Fruit fly (Drosophila melanogaster) whole organism, embryonic: ENCODE results near the gene CG34001.

ENCODE experiments used
- Ada2b ChIP-seq: fragments of 200-800 bp; sonication (Bioruptor generic); IDR thresholded peaks from 2 replicates; pipeline ENCODE4 v1.3.6; 2022; ENCODE audit warnings: missing biosample characterization, missing genetic modification characterization
- Asciz ChIP-seq: fragments of 200-800 bp; sonication (Bioruptor generic); optimal IDR thresholded peaks from 2 replicates; lab custom pipeline; 2017; ENCODE audit warnings: missing biosample characterization, mild to moderate bottlenecking, missing genetic modification characterization, missing genetic modification reagents
- C15 ChIP-seq: fragments of 200-800 bp; sonication (Bioruptor generic); IDR thresholded peaks from 3 replicates; pipeline ENCODE4 v1.3.6; 2022; ENCODE audit warnings: missing biosample characterization, missing genetic modification characterization
- CG10959 ChIP-seq: fragments of 200-800 bp; sonication (Bioruptor generic); IDR thresholded peaks from 2 replicates; pipeline ENCODE4 v1.3.6; 2022; ENCODE audit warnings: missing biosample characterization, missing genetic modification characterization
- CG13424 ChIP-seq: fragments of 200-800 bp; sonication (Bioruptor generic); optimal IDR thresholded peaks from 2 replicates; lab custom pipeline; 2019; ENCODE audit warnings: missing biosample characterization, mild to moderate bottlenecking, missing genetic modification characterization, moderate library complexity
- CG13894 ChIP-seq: fragments of 200-800 bp; sonication (Bioruptor generic); optimal IDR thresholded peaks from 3 replicates; lab custom pipeline; 2018; ENCODE audit warnings: missing biosample characterization, mild to moderate bottlenecking, missing genetic modification characterization, moderate library complexity
- CG15696 ChIP-seq: fragments of 200-800 bp; sonication (Bioruptor generic); optimal IDR thresholded peaks from 2 replicates; lab custom pipeline; 2019; ENCODE audit warnings: missing biosample characterization, mild to moderate bottlenecking, missing genetic modification characterization, moderate library complexity
- CG16779 ChIP-seq: fragments of 200-800 bp; sonication (Bioruptor generic); IDR thresholded peaks from 2 replicates; pipeline ENCODE4 v1.3.6; 2022; ENCODE audit warnings: missing biosample characterization, missing genetic modification characterization
- CG16813 ChIP-seq: fragments of 200-800 bp; sonication (Bioruptor generic); IDR thresholded peaks from 3 replicates; pipeline ENCODE4 v1.3.6; 2022; ENCODE audit warnings: missing biosample characterization, missing genetic modification characterization; ENCODE audit not compliant: partially characterized antibody
- CG18011 ChIP-seq: fragments of 200-800 bp; sonication (Bioruptor generic); optimal IDR thresholded peaks from 2 replicates; lab custom pipeline; 2017; ENCODE audit warnings: missing biosample characterization, missing genetic modification characterization, mild to moderate bottlenecking, moderate library complexity, missing genotype
- CG18476 ChIP-seq: fragments of 200-800 bp; sonication (Bioruptor generic); optimal IDR thresholded peaks from 2 replicates; lab custom pipeline; 2016; ENCODE audit warnings: missing biosample characterization, mild to moderate bottlenecking, missing genetic modification characterization
- CG2875 ChIP-seq: fragments of 200-800 bp; sonication (Bioruptor generic); optimal IDR thresholded peaks from 2 replicates; lab custom pipeline; 2017; ENCODE audit warnings: missing biosample characterization, mild to moderate bottlenecking, missing genetic modification characterization, missing genetic modification reagents
- CG3281 ChIP-seq: fragments of 200-800 bp; sonication (Bioruptor generic); optimal IDR thresholded peaks from 3 replicates; lab custom pipeline; 2017; ENCODE audit warnings: missing biosample characterization, mild to moderate bottlenecking, missing genetic modification characterization
- CG3838 ChIP-seq: fragments of 200-800 bp; sonication (Bioruptor generic); optimal IDR thresholded peaks from 3 replicates; lab custom pipeline; 2016; ENCODE audit warnings: missing biosample characterization, missing genetic modification characterization
- CG4854 ChIP-seq: fragments of 200-800 bp; sonication (Bioruptor generic); optimal IDR thresholded peaks from 2 replicates; lab custom pipeline; 2016; ENCODE audit warnings: missing biosample characterization, missing genetic modification characterization, inconsistent platforms
- CG6791 ChIP-seq: fragments of 200-800 bp; sonication (Bioruptor generic); IDR thresholded peaks from 3 replicates; pipeline ENCODE4 v1.3.6; 2022; ENCODE audit warnings: missing biosample characterization, missing genetic modification characterization; ENCODE audit not compliant: partially characterized antibody
- CG6854 ChIP-seq: fragments of 200-800 bp; sonication (Bioruptor generic); optimal IDR thresholded peaks from 3 replicates; lab custom pipeline; 2017; ENCODE audit warnings: missing biosample characterization, mild to moderate bottlenecking, missing genetic modification characterization
- Chrac-16 ChIP-seq: fragments of 200-800 bp; sonication (Bioruptor generic); optimal IDR thresholded peaks from 3 replicates; lab custom pipeline; 2016; ENCODE audit warnings: missing biosample characterization, missing genetic modification characterization
- CrebB ChIP-seq: fragments of 200-800 bp; sonication (Bioruptor generic); optimal IDR thresholded peaks from 3 replicates; lab custom pipeline; 2018; ENCODE audit warnings: missing biosample characterization, mild to moderate bottlenecking, missing genetic modification characterization
- D19A ChIP-seq: fragments of 200-800 bp; optimal IDR thresholded peaks from 3 replicates; lab custom pipeline; 2019; ENCODE audit warnings: missing biosample characterization, mild to moderate bottlenecking, missing genetic modification characterization, moderate library complexity
- Dbx ChIP-seq: fragments of 200-800 bp; sonication (Bioruptor generic); IDR thresholded peaks from 3 replicates; pipeline ENCODE4 v1.3.6; 2022; ENCODE audit warnings: missing biosample characterization, missing genetic modification characterization
- Dip3 ChIP-seq: fragments of 200-800 bp; sonication (Bioruptor generic); optimal IDR thresholded peaks from 3 replicates; lab custom pipeline; 2016; ENCODE audit warnings: missing biosample characterization, missing genetic modification characterization
- Doc2 ChIP-seq: fragments of 200-800 bp; sonication (Bioruptor generic); IDR thresholded peaks from 2 replicates; pipeline ENCODE4 v1.3.6; 2022; ENCODE audit warnings: missing biosample characterization, missing genetic modification characterization
- Drgx ChIP-seq: fragments of 200-800 bp; sonication (Bioruptor generic); IDR thresholded peaks from 2 replicates; pipeline ENCODE4 v1.3.6; 2022; ENCODE audit warnings: missing biosample characterization, missing genetic modification characterization
- ERR ChIP-seq: fragments of 200-800 bp; sonication (Bioruptor generic); optimal IDR thresholded peaks from 2 replicates; lab custom pipeline; 2016; ENCODE audit warnings: missing biosample characterization, missing genetic modification characterization
- Ets65A ChIP-seq: fragments of 200-800 bp; sonication (Bioruptor generic); peaks from one replicate; lab custom pipeline; 2016; ENCODE audit warnings: missing biosample characterization, missing genetic modification characterization
- Gug ChIP-seq: fragments of 200-800 bp; sonication (Bioruptor generic); IDR thresholded peaks from 4 replicates; pipeline ENCODE4 v1.3.6; 2022; ENCODE audit warnings: missing biosample characterization, missing genetic modification characterization
- HLH3B ChIP-seq: fragments of 200-800 bp; sonication (Bioruptor generic); IDR thresholded peaks from 2 replicates; pipeline ENCODE4 v1.3.6; 2022; ENCODE audit warnings: missing biosample characterization, missing genetic modification characterization
- HLHmδ ChIP-seq: fragments of 200-800 bp; sonication (Bioruptor generic); optimal IDR thresholded peaks from 2 replicates; lab custom pipeline; 2018; ENCODE audit warnings: missing biosample characterization, mild to moderate bottlenecking, missing genetic modification characterization, moderate library complexity
- Lpt ChIP-seq: fragments of >200 bp; optimal IDR thresholded peaks from 2 replicates; lab custom pipeline; 2018; ENCODE audit warnings: missing biosample characterization, missing genetic modification characterization
- Max ChIP-seq: fragments of 200-800 bp; sonication (Bioruptor generic); optimal IDR thresholded peaks from 2 replicates; lab custom pipeline; 2016; ENCODE audit warnings: missing biosample characterization, mild to moderate bottlenecking, missing genetic modification characterization
- NK7.1 ChIP-seq: fragments of 200-800 bp; sonication (Bioruptor generic); optimal IDR thresholded peaks from 3 replicates; lab custom pipeline; 2016; ENCODE audit warnings: missing biosample characterization, missing genetic modification characterization
- Oli ChIP-seq: fragments of 200-800 bp; sonication (Bioruptor generic); optimal IDR thresholded peaks from 2 replicates; lab custom pipeline; 2018; ENCODE audit warnings: missing biosample characterization, mild to moderate bottlenecking, missing genetic modification characterization, moderate library complexity
- Rfx ChIP-seq: fragments of 200-800 bp; sonication (Bioruptor generic); IDR thresholded peaks from 2 replicates; pipeline ENCODE4 v1.3.6; 2022; ENCODE audit warnings: missing biosample characterization, missing genetic modification characterization
- Scr ChIP-seq: fragments of 200-800 bp; sonication (Bioruptor generic); IDR thresholded peaks from 2 replicates; pipeline ENCODE4 v1.3.6; 2022; ENCODE audit warnings: missing biosample characterization, missing genetic modification characterization; ENCODE audit not compliant: partially characterized antibody
- Taf1 ChIP-seq: fragments of 200-800 bp; sonication (Bioruptor generic); IDR thresholded peaks from 2 replicates; pipeline ENCODE4 v1.3.6; 2022; ENCODE audit warnings: missing biosample characterization, missing genetic modification characterization
- bab2 ChIP-seq: fragments of 200-800 bp; sonication (Bioruptor generic); optimal IDR thresholded peaks from 2 replicates; lab custom pipeline; 2016; ENCODE audit warnings: missing biosample characterization, missing genetic modification characterization
- bsh ChIP-seq, 2 experiments: fragments of 200-800 bp; sonication (Bioruptor generic); optimal IDR thresholded peaks; 2 replicates each; lab custom pipeline; 2017 to 2018; ENCODE audit warnings: mild to moderate bottlenecking in 2 of 2, missing biosample characterization in 2 of 2, missing genetic modification characterization in 2 of 2, moderate library complexity in 1 of 2
- btn ChIP-seq: fragments of 200-800 bp; sonication (Bioruptor generic); optimal IDR thresholded peaks from 2 replicates; lab custom pipeline; 2016; ENCODE audit warnings: missing biosample characterization, missing genetic modification characterization
- dati ChIP-seq: fragments of 200-800 bp; sonication (Bioruptor generic); IDR thresholded peaks from 2 replicates; pipeline ENCODE4 v1.3.6; 2022; ENCODE audit warnings: missing biosample characterization, missing genetic modification characterization
- eve ChIP-seq, 2 experiments: fragments of >200 bp; optimal IDR thresholded peaks; 2 replicates each; lab custom pipeline; 2017; ENCODE audit warnings: missing biosample characterization in 2 of 2, missing genetic modification characterization in 2 of 2
- ewg ChIP-seq: fragments of 200-800 bp; sonication (Bioruptor generic); optimal IDR thresholded peaks from 3 replicates; lab custom pipeline; 2017; ENCODE audit warnings: mild to moderate bottlenecking, missing biosample characterization, missing genetic modification reagents, missing genetic modification characterization
- gce ChIP-seq: fragments of 200-800 bp; sonication (Bioruptor generic); IDR thresholded peaks from 3 replicates; pipeline ENCODE4 v1.3.6; 2022; ENCODE audit warnings: missing biosample characterization, missing genetic modification characterization
- knrl ChIP-seq: fragments of 200-800 bp; sonication (Bioruptor generic); IDR thresholded peaks from 3 replicates; pipeline ENCODE4 v1.3.6; 2022; ENCODE audit warnings: missing biosample characterization, missing genetic modification characterization; ENCODE audit not compliant: partially characterized antibody
- nom ChIP-seq: fragments of 200-800 bp; sonication (Bioruptor generic); optimal IDR thresholded peaks from 2 replicates; lab custom pipeline; 2017; ENCODE audit warnings: missing biosample characterization, missing genetic modification characterization, mild to moderate bottlenecking, moderate library complexity, missing genetic modification reagents
- peb ChIP-seq: fragments of 200-800 bp; sonication (Bioruptor generic); IDR thresholded peaks from 2 replicates; pipeline ENCODE4 v1.3.6; 2022; ENCODE audit warnings: missing biosample characterization, missing genetic modification characterization
- psq ChIP-seq: fragments of 200-800 bp; sonication (Bioruptor generic); optimal IDR thresholded peaks from 2 replicates; lab custom pipeline; 2017; ENCODE audit warnings: missing biosample characterization, missing genetic modification characterization
- shn ChIP-seq: fragments of 200-800 bp; sonication (Bioruptor generic); optimal IDR thresholded peaks from 3 replicates; lab custom pipeline; 2016; ENCODE audit warnings: missing biosample characterization, missing genetic modification characterization
- tll ChIP-seq, 2 experiments: fragments of 200-800 bp in 1 of 2; fragments of >200 bp in 1 of 2; sonication (Bioruptor generic) in 1 of 2; optimal IDR thresholded peaks; 2 replicates each; lab custom pipeline; 2017 to 2019; ENCODE audit warnings: missing biosample characterization in 2 of 2, missing genetic modification characterization in 2 of 2, mild to moderate bottlenecking in 1 of 2, moderate library complexity in 1 of 2

Gene CG34001

DNA sequence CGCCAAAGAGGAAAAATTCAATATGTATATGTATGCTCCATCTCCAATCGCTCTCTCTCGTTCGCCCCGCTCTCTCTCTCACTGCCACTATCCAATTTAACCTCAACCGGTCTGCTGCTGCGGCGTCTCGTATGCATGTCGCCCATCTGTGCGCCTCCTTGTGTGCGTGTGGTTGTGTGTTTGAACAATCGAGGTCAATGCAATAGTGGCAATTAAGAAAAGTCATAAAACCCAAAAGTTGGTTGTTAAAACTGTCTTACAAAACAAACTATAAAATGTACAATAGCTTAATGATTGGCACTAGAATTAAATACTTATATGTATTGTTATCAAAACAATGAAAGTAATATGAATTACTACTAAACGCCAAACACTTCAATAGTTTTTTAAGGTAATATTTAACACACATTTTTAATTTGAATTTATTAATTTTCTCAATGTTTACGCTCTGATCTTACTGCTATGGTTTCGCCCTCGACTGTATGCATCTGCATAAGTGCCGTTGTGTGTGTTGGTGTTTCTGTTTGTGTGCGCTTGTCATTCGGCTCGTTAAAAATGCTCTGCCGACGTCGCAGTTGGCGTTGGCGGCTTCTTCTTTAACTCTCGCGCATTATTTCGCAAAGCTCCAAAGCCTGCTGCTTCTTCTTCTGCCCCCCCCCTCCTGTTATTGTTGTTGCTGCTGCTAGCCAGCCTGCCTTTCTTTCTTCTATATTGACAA lies 34.7 kb downstream of the CG34001 start (continued):
- peak; percentile 84 for TF ChIP-seq Ada2b (GFP tag; lab: Robert Waterston, UW)
- peak; percentile 53 for TF ChIP-seq shn (GFP tag; lab: Kevin White, UChicago)
- 0 out of 2 replicates have a peak, but pooled peaks have one; percentile 57 for TF ChIP-seq CG16779 (GFP tag; lab: Robert Waterston, UW)
- TF ChIP-seq Scr (GFP tag; lab: Robert Waterston, UW): no peak; the same call in 1 of the 2 replicates
- TF ChIP-seq ewg (GFP tag; lab: Kevin White, UChicago): peak; percentile 91
- no peak for TF ChIP-seq HLHmδ (GFP tag; lab: Kevin White, UChicago)
- peak; percentile 94 for TF ChIP-seq Chrac-16 (GFP tag; lab: Kevin White, UChicago)
- TF ChIP-seq Gug: peak; percentile 79
- TF ChIP-seq bsh (GFP tag; optimal IDR thresholded peaks at IDR 0.05; lab: Kevin White, UChicago): peak; percentile 96 to 97
- peak; percentile 90 for TF ChIP-seq Dbx (GFP tag; lab: Robert Waterston, UW)
- TF ChIP-seq Drgx (GFP tag; lab: Robert Waterston, UW): peak; percentile 97
- peak; percentile 80 for TF ChIP-seq CG18011 (GFP tag; lab: Kevin White, UChicago)
- TF ChIP-seq HLH3B (GFP tag; lab: Robert Waterston, UW): peak; percentile 92
- peak; percentile 96 for TF ChIP-seq nom (GFP tag; lab: Kevin White, UChicago)
- TF ChIP-seq D19A: peak; percentile 96
- TF ChIP-seq Taf1 (GFP tag; lab: Robert Waterston, UW): peak; percentile 85
- TF ChIP-seq psq (GFP tag; lab: Kevin White, UChicago): peak; percentile 68
- TF ChIP-seq btn (GFP tag; lab: Kevin White, UChicago): peak; percentile 84
- peak; percentile 79 to 100 for TF ChIP-seq eve (GFP tag; optimal IDR thresholded peaks at IDR 0.05; lab: Kevin White, UChicago)
- TF ChIP-seq Oli (tag; lab: Kevin White, UChicago): peak; percentile 98
- TF ChIP-seq Max (GFP tag; lab: Kevin White, UChicago): peak; percentile 97
- TF ChIP-seq CG18476 (GFP tag; lab: Kevin White, UChicago): peak; percentile 95
- TF ChIP-seq dati (GFP tag; lab: Robert Waterston, UW): peak; percentile 81
- peak; percentile 99 for TF ChIP-seq CG13424 (tag; lab: Kevin White, UChicago)
- no peak for TF ChIP-seq knrl (GFP tag; lab: Robert Waterston, UW)
- TF ChIP-seq ERR (GFP tag; lab: Kevin White, UChicago): peak; percentile 50
- peak; percentile 76 for TF ChIP-seq CG3838 (GFP tag; lab: Kevin White, UChicago)
- TF ChIP-seq tll (GFP tag; optimal IDR thresholded peaks at IDR 0.05; lab: Kevin White, UChicago): peak in 1 of 2 experiments; percentile 91
- peak; percentile 89 for TF ChIP-seq bab2
- peak; percentile 98 for TF ChIP-seq CG15696 (tag; lab: Kevin White, UChicago)
- TF ChIP-seq CG13894 (tag; lab: Kevin White, UChicago): peak; percentile 86
- TF ChIP-seq CG10959: peak; percentile 77
- TF ChIP-seq CrebB (tag; lab: Kevin White, UChicago): peak; percentile 96
- TF ChIP-seq CG16813 (GFP tag; lab: Robert Waterston, UW): no peak
- TF ChIP-seq NK7.1 (GFP tag; lab: Kevin White, UChicago): peak; percentile 67
- TF ChIP-seq CG4854 (GFP tag; lab: Kevin White, UChicago): peak; percentile 88
- peak; percentile 98 for TF ChIP-seq CG2875
- TF ChIP-seq Lpt: no peak
- no peak for TF ChIP-seq CG6791 (GFP tag; lab: Robert Waterston, UW)
- peak; percentile 95 for TF ChIP-seq Ets65A (GFP tag; lab: Kevin White, UChicago)
- peak; percentile 89 for TF ChIP-seq gce (GFP tag; lab: Robert Waterston, UW)
- no peak; the same call in 1 of the 2 replicates for TF ChIP-seq Doc2
- peak; percentile 98 for TF ChIP-seq Asciz
- TF ChIP-seq peb: peak; percentile 89
- peak; percentile 89 for TF ChIP-seq Rfx (GFP tag; lab: Robert Waterston, UW)
- TF ChIP-seq CG3281: peak; percentile 97
- TF ChIP-seq C15 (GFP tag; lab: Robert Waterston, UW): peak; percentile 79; the same call in 2 of the 3 replicates
- peak; percentile 97 for TF ChIP-seq CG6854 (GFP tag; lab: Kevin White, UChicago)
- peak; percentile 74 for TF ChIP-seq Dip3 (GFP tag; lab: Kevin White, UChicago)
